Worm (Caenorhabditis elegans) whole organism, L4 larva: ENCODE data around the gene VZK822L.2.

Experiments
- F26F4.8 ChIP-seq: fragments of 200-800 bp; sonication (Bioruptor generic); conservative IDR thresholded peaks from 2 replicates; pipeline ENCODE4 v1.3.6; 2022; ENCODE audit warnings: missing genetic modification characterization, missing compliant biosample characterization
- F37D6.2 ChIP-seq: sonication (generic microtip); optimal IDR thresholded peaks from 2 replicates; lab custom pipeline; 2016; ENCODE audit warnings: mild to moderate bottlenecking, missing genetic modification characterization, missing compliant biosample characterization
- R02D3.7 ChIP-seq: fragments of 150-350 bp; sonication (generic microtip); optimal IDR thresholded peaks from 3 replicates; lab custom pipeline; 2014; ENCODE audit warnings: missing biosample characterization, missing genetic modification characterization
- T20F7.1 ChIP-seq: fragments of 200-800 bp; sonication (Bioruptor generic); optimal IDR thresholded peaks from 2 replicates; lab custom pipeline; 2018; ENCODE audit warnings: mild to moderate bottlenecking, missing genetic modification characterization, missing compliant biosample characterization
- Y48G9A.11 ChIP-seq: fragments of 200-800 bp; sonication (Bioruptor generic); IDR thresholded peaks from 2 replicates; pipeline ENCODE4 v1.3.6; 2022; ENCODE audit warnings: missing genetic modification reagents, missing genetic modification characterization, missing compliant biosample characterization
- aha-1 ChIP-seq: fragments of 150-350 bp; peaks from one replicate; lab custom pipeline; 2014; ENCODE audit warnings: missing biosample characterization, missing genetic modification characterization
- ceh-28 ChIP-seq: fragments of 150-350 bp; optimal IDR thresholded peaks from 2 replicates; lab custom pipeline; 2014; ENCODE audit warnings: missing biosample characterization, missing genetic modification reagents, missing genetic modification characterization
- ceh-32 ChIP-seq: sonication (generic microtip); optimal IDR thresholded peaks from 2 replicates; lab custom pipeline; 2016; ENCODE audit warnings: mild to moderate bottlenecking, missing genetic modification characterization, missing compliant biosample characterization; ENCODE audit not compliant: poor library complexity
- ces-1 ChIP-seq: fragments of 150-350 bp; sonication (generic microtip); optimal IDR thresholded peaks from 4 replicates; lab custom pipeline; 2014; ENCODE audit warnings: missing biosample characterization, missing genetic modification reagents, missing genetic modification characterization
- cey-2 ChIP-seq: sonication (generic microtip); optimal IDR thresholded peaks from 3 replicates; lab custom pipeline; 2017; ENCODE audit warnings: missing genetic modification characterization, mild to moderate bottlenecking, missing compliant biosample characterization, antibody characterized with exemption, borderline replicate concordance; ENCODE audit not compliant: insufficient read depth
- dpl-1 ChIP-seq: fragments of 150-350 bp; optimal IDR thresholded peaks from 2 replicates; lab custom pipeline; 2014; ENCODE audit warnings: missing biosample characterization, missing genetic modification reagents, missing genetic modification characterization
- egl-27 ChIP-seq: sonication (generic microtip); optimal IDR thresholded peaks from 3 replicates; lab custom pipeline; 2017; ENCODE audit warnings: missing biosample characterization, missing genetic modification reagents, missing genetic modification characterization
- fkh-10 ChIP-seq: fragments of 150-350 bp; optimal IDR thresholded peaks from 2 replicates; lab custom pipeline; 2014; ENCODE audit warnings: missing biosample characterization, missing genetic modification reagents, missing genetic modification characterization
- hlh-30 ChIP-seq: sonication (generic microtip); optimal IDR thresholded peaks from 2 replicates; lab custom pipeline; 2017; ENCODE audit warnings: antibody characterized with exemption, mild to moderate bottlenecking, missing genetic modification characterization, missing compliant biosample characterization; ENCODE audit not compliant: insufficient read depth
- lim-7 ChIP-seq: fragments of 200-800 bp; sonication (Bioruptor generic); IDR thresholded peaks from 2 replicates; pipeline ENCODE4 v1.3.6; 2022; ENCODE audit warnings: missing genetic modification characterization, missing compliant biosample characterization
- lin-1 ChIP-seq: fragments of 200-800 bp; sonication (Bioruptor generic); IDR thresholded peaks from 2 replicates; pipeline ENCODE4 v1.3.6; 2022; ENCODE audit warnings: missing genetic modification reagents, missing genetic modification characterization, missing compliant biosample characterization
- mdl-1 ChIP-seq, 2 experiments: fragments of 150-350 bp in 1 of 2; sonication (generic microtip) in 1 of 2; optimal IDR thresholded peaks; 2 replicates each; lab custom pipeline; 2014 to 2017; ENCODE audit warnings: missing biosample characterization in 2 of 2, missing genetic modification characterization in 2 of 2
- nhr-28 ChIP-seq: fragments of 150-350 bp; optimal IDR thresholded peaks from 2 replicates; lab custom pipeline; 2014; ENCODE audit warnings: missing biosample characterization, missing genetic modification characterization
- nhr-48 ChIP-seq: sonication (generic microtip); optimal IDR thresholded peaks from 2 replicates; lab custom pipeline; 2016; ENCODE audit warnings: mild to moderate bottlenecking, missing genetic modification characterization, missing compliant biosample characterization
- nhr-77 ChIP-seq: fragments of 150-350 bp; optimal IDR thresholded peaks from 2 replicates; lab custom pipeline; 2014; ENCODE audit warnings: missing biosample characterization, missing genetic modification characterization
- rbr-2 ChIP-seq: sonication (generic microtip); optimal IDR thresholded peaks from 2 replicates; lab custom pipeline; 2016; ENCODE audit warnings: missing genotype, missing genetic modification characterization, missing compliant biosample characterization
- tra-1 ChIP-seq: fragments of 200-800 bp; sonication (Bioruptor generic); IDR thresholded peaks from 2 replicates; pipeline ENCODE4 v1.3.6; 2022; ENCODE audit warnings: missing genetic modification reagents, missing genetic modification characterization, missing compliant biosample characterization
- unc-39 ChIP-seq: sonication (generic microtip); optimal IDR thresholded peaks from 2 replicates; lab custom pipeline; 2017; ENCODE audit warnings: missing biosample characterization, missing genetic modification characterization

Gene VZK822L.2

ce11 chrIV:11961485-11962255 lies 49.8 kb downstream of the VZK822L.2 start, which contains the start of gene ZK829.7 (continued):
- no peak for TF ChIP-seq ceh-28 (tag; lab: Kevin White, UChicago)
- no peak for TF ChIP-seq lim-7 (GFP tag; lab: Robert Waterston, UW)
- TF ChIP-seq R02D3.7 (tag; lab: Kevin White, UChicago), result no peak
- peak; percentile 55 for TF ChIP-seq hlh-30
- peak in 1 of 2 experiments; percentile 10 for TF ChIP-seq mdl-1 (tag; optimal IDR thresholded peaks at IDR 0.05; lab: Kevin White, UChicago)
- TF ChIP-seq aha-1, result peak; percentile 42
- no peak for TF ChIP-seq cey-2 (tag; lab: Kevin White, UChicago)
- peak; percentile 71 for TF ChIP-seq rbr-2 (tag; lab: Kevin White, UChicago)
- no peak for TF ChIP-seq unc-39 (tag; lab: Kevin White, UChicago)
- TF ChIP-seq F37D6.2 (tag; lab: Kevin White, UChicago), result peak; percentile 43
- peak; percentile 53 for TF ChIP-seq nhr-48
- no peak for TF ChIP-seq F26F4.8 (GFP tag; lab: Robert Waterston, UW)
- peak; percentile 11 for TF ChIP-seq ceh-32
- peak; percentile 13 for TF ChIP-seq nhr-77
- TF ChIP-seq nhr-28 (tag; lab: Kevin White, UChicago), result peak; percentile 57
- TF ChIP-seq ces-1 (GFP tag; lab: Kevin White, UChicago), result no peak
- peak; percentile 41 for TF ChIP-seq fkh-10 (GFP tag; lab: Kevin White, UChicago)
- no peak for TF ChIP-seq tra-1
- TF ChIP-seq Y48G9A.11 (GFP tag; lab: Robert Waterston, UW), result no peak
- TF ChIP-seq egl-27 (tag; lab: Kevin White, UChicago), result no peak
- TF ChIP-seq T20F7.1 (GFP tag; lab: Kevin White, UChicago), result peak; percentile 55
- TF ChIP-seq lin-1 (GFP tag; lab: Robert Waterston, UW), result no peak
- peak; percentile 95 for TF ChIP-seq dpl-1 (GFP tag; lab: Kevin White, UChicago)
